Worm (Caenorhabditis elegans) whole organism, L1 larva: Measurements from ENCODE around the gene cri-2.
A peak's percentile ranks its signal among the peaks of the same experiment; 100 is the strongest.

Experiments used
- C16A3.4 ChIP-seq: fragments of 150-350 bp; optimal IDR thresholded peaks from 2 replicates; lab custom pipeline; 2014; ENCODE audit warnings: missing biosample characterization, missing genetic modification characterization
- C34B4.2 ChIP-seq: sonication (generic microtip); optimal IDR thresholded peaks from 2 replicates; lab custom pipeline; 2017; ENCODE audit warnings: mild to moderate bottlenecking, missing genetic modification characterization, missing compliant biosample characterization
- F16B12.6 ChIP-seq: fragments of 150-350 bp; optimal IDR thresholded peaks from 2 replicates; lab custom pipeline; 2014; ENCODE audit warnings: missing biosample characterization, missing genetic modification characterization
- alr-1 ChIP-seq: fragments of 200-800 bp; sonication (Bioruptor generic); optimal IDR thresholded peaks from 2 replicates; lab custom pipeline; 2018; ENCODE audit warnings: borderline replicate concordance, mild to moderate bottlenecking, missing genetic modification characterization, missing compliant biosample characterization
- ama-1 ChIP-seq: fragments of 150-350 bp; optimal IDR thresholded peaks from 2 replicates; lab custom pipeline; 2014
- blmp-1 ChIP-seq: fragments of 150-350 bp; optimal IDR thresholded peaks from 2 replicates; lab custom pipeline; 2014; ENCODE audit warnings: missing biosample characterization, missing genetic modification characterization
- ceh-63 ChIP-seq: fragments of 200-800 bp; sonication (Bioruptor generic); optimal IDR thresholded peaks from 2 replicates; lab custom pipeline; 2018; ENCODE audit warnings: mild to moderate bottlenecking, missing genetic modification characterization, missing compliant biosample characterization
- ceh-90 ChIP-seq: sonication (generic microtip); optimal IDR thresholded peaks from 2 replicates; lab custom pipeline; 2016; ENCODE audit warnings: missing genetic modification characterization, missing compliant biosample characterization
- dpl-1 ChIP-seq, 3 experiments: fragments of 150-350 bp in 2 of 3; sonication (generic microtip) in 1 of 3; optimal IDR thresholded peaks; 2 replicates each; lab custom pipeline; 2014 to 2017; ENCODE audit warnings: missing biosample characterization in 3 of 3, missing genetic modification characterization in 3 of 3, missing genetic modification reagents in 3 of 3
- dsc-1 ChIP-seq: sonication (generic microtip); optimal IDR thresholded peaks from 2 replicates; lab custom pipeline; 2016; ENCODE audit warnings: mild to moderate bottlenecking, missing genetic modification characterization, missing compliant biosample characterization
- efl-1 ChIP-seq, 4 experiments: fragments of 150-350 bp; optimal IDR thresholded peaks in 3 of 4; peaks in 1 of 4; 1 replicate in 1 of 4; 2 replicates in 3 of 4; lab custom pipeline; 2014; ENCODE audit warnings: missing biosample characterization in 2 of 4, missing genetic modification characterization in 2 of 4, missing genetic modification reagents in 2 of 4
- elt-3 ChIP-seq, 6 experiments: fragments of 150-350 bp in 1 of 6; sonication (generic microtip); optimal IDR thresholded peaks; 2 replicates each; lab custom pipeline; 2017 to 2018; ENCODE audit warnings: missing biosample characterization in 6 of 6, missing genetic modification characterization in 6 of 6, inconsistent platforms in 1 of 6
- fkh-4 ChIP-seq: sonication (generic microtip); optimal IDR thresholded peaks from 2 replicates; lab custom pipeline; 2016; ENCODE audit warnings: missing compliant biosample characterization, missing genetic modification characterization, borderline replicate concordance
- fkh-8 ChIP-seq: sonication (generic microtip); optimal IDR thresholded peaks from 2 replicates; lab custom pipeline; 2016; ENCODE audit warnings: mild to moderate bottlenecking, missing genetic modification characterization, missing compliant biosample characterization
- irx-1 ChIP-seq: sonication (generic microtip); optimal IDR thresholded peaks from 2 replicates; lab custom pipeline; 2016; ENCODE audit warnings: missing genetic modification characterization, missing compliant biosample characterization
- isw-1 ChIP-seq: fragments of 200-800 bp; sonication (Bioruptor generic); IDR thresholded peaks from 2 replicates; pipeline ENCODE4 v1.3.6; 2022; ENCODE audit warnings: missing genetic modification characterization, missing compliant biosample characterization
- jun-1 ChIP-seq: fragments of 150-350 bp; optimal IDR thresholded peaks from 2 replicates; lab custom pipeline; 2014; ENCODE audit warnings: missing biosample characterization, missing genetic modification reagents, missing genetic modification characterization
- lin-14 ChIP-seq: fragments of 200-800 bp; sonication (Bioruptor generic); optimal IDR thresholded peaks from 2 replicates; lab custom pipeline; 2018; ENCODE audit warnings: mild to moderate bottlenecking, missing genetic modification characterization, moderate library complexity, missing compliant biosample characterization
- lin-15B ChIP-seq: fragments of 150-350 bp; sonication (generic microtip); optimal IDR thresholded peaks from 3 replicates; lab custom pipeline; 2014; ENCODE audit warnings: missing biosample characterization, missing genetic modification characterization
- lin-35 ChIP-seq, 2 experiments: fragments of 150-350 bp; optimal IDR thresholded peaks; 2 replicates each; lab custom pipeline; 2014; ENCODE audit warnings: missing biosample characterization in 2 of 2, missing genetic modification characterization in 2 of 2, missing genetic modification reagents in 2 of 2
- lir-3 ChIP-seq: sonication (generic microtip); optimal IDR thresholded peaks from 2 replicates; lab custom pipeline; 2016; ENCODE audit warnings: mild to moderate bottlenecking, missing genetic modification characterization, moderate library complexity, missing compliant biosample characterization; ENCODE audit not compliant: poor library complexity
- lsy-2 ChIP-seq, 2 experiments: fragments of 150-350 bp; optimal IDR thresholded peaks; 2 replicates each; lab custom pipeline; 2014; ENCODE audit warnings: missing biosample characterization in 2 of 2, missing genetic modification characterization in 2 of 2
- nhr-11 ChIP-seq: fragments of 150-350 bp; optimal IDR thresholded peaks from 2 replicates; lab custom pipeline; 2014; ENCODE audit warnings: missing biosample characterization, missing genetic modification characterization
- nhr-19 ChIP-seq: fragments of 200-800 bp; sonication (Bioruptor generic); conservative IDR thresholded peaks from 2 replicates; pipeline ENCODE4 v1.3.6; 2022; ENCODE audit warnings: missing genetic modification characterization, missing compliant biosample characterization
- nhr-28 ChIP-seq: fragments of 150-350 bp; optimal IDR thresholded peaks from 2 replicates; lab custom pipeline; 2014; ENCODE audit warnings: missing biosample characterization, missing genetic modification characterization
- nhr-47 ChIP-seq: sonication (generic microtip); optimal IDR thresholded peaks from 2 replicates; lab custom pipeline; 2016; ENCODE audit warnings: mild to moderate bottlenecking, missing genetic modification characterization, moderate library complexity, missing compliant biosample characterization
- nhr-71 ChIP-seq: sonication (generic microtip); optimal IDR thresholded peaks from 2 replicates; lab custom pipeline; 2016; ENCODE audit warnings: mild to moderate bottlenecking, missing genetic modification characterization, moderate library complexity, missing compliant biosample characterization
- pag-3 ChIP-seq: sonication (generic microtip); optimal IDR thresholded peaks from 2 replicates; lab custom pipeline; 2017; ENCODE audit warnings: missing genetic modification characterization, mild to moderate bottlenecking, missing compliant biosample characterization, antibody characterized with exemption, borderline replicate concordance; ENCODE audit not compliant: insufficient read depth
- rnt-1 ChIP-seq: sonication (generic microtip); optimal IDR thresholded peaks from 2 replicates; lab custom pipeline; 2016; ENCODE audit warnings: mild to moderate bottlenecking, missing genetic modification characterization, moderate library complexity, missing compliant biosample characterization
- skn-1 ChIP-seq: fragments of 150-350 bp; optimal IDR thresholded peaks from 2 replicates; lab custom pipeline; 2014; ENCODE audit warnings: missing biosample characterization, missing genetic modification characterization
- snpc-4 ChIP-seq: fragments of 150-350 bp; optimal IDR thresholded peaks from 2 replicates; lab custom pipeline; 2014; ENCODE audit warnings: missing biosample characterization, missing genetic modification characterization
- snu-23 ChIP-seq: sonication (generic microtip); optimal IDR thresholded peaks from 2 replicates; lab custom pipeline; 2016; ENCODE audit warnings: missing genetic modification characterization, missing compliant biosample characterization
- swsn-7 ChIP-seq: sonication (generic microtip); optimal IDR thresholded peaks from 2 replicates; lab custom pipeline; 2016; ENCODE audit warnings: missing genetic modification characterization, missing compliant biosample characterization
- unc-130 ChIP-seq: fragments of 150-350 bp; optimal IDR thresholded peaks from 2 replicates; lab custom pipeline; 2017; ENCODE audit warnings: missing biosample characterization, missing genetic modification characterization, inconsistent platforms
- unc-86 ChIP-seq: sonication (generic microtip); optimal IDR thresholded peaks from 2 replicates; lab custom pipeline; 2016; ENCODE audit warnings: missing genetic modification characterization, missing compliant biosample characterization
- unc-98 ChIP-seq: fragments of 200-800 bp; sonication (Bioruptor generic); IDR thresholded peaks from 2 replicates; pipeline ENCODE4 v1.3.6; 2022; ENCODE audit warnings: missing genetic modification characterization, missing compliant biosample characterization
- xbp-1 ChIP-seq: sonication (generic microtip); optimal IDR thresholded peaks from 2 replicates; lab custom pipeline; 2016; ENCODE audit warnings: missing genetic modification characterization, missing compliant biosample characterization

The cri-2 gene

DNA sequence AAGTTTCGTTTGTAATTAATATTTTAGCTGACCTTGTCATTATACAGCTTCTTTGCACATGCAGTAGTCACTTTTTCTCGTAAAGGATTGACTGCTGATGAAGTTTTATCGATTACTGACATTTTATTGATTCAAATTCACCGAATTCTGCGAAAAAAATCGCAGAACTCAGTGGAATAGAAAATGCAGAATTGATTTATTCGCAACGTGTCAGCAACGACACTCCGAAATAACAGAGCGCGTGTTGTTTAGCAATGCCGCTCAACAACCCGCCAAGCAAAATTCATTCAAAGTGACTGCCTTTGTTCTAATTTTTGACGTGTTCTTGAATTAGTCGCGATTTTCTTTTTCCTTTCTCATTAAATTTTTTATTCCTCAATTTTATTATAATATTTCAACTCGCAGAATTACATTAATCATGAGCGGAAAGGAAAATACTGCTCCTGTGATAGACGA lies 19.5 kb downstream of the cri-2 start, which contains the start of the genes cogc-6 and air-1:
cogc-6 (minus strand) TSS at position 234 of the 456 bp plus-strand sequence.
air-1 (plus strand) TSS at position 406 of the 456 bp plus-strand sequence.
- TF ChIP-seq rnt-1 (tag; lab: Kevin White, UChicago) (peak; percentile 18), nhr-47 (tag; lab: Kevin White, UChicago) (peak; percentile 42), nhr-28 (tag; lab: Kevin White, UChicago) (no peak), dpl-1 (GFP tag; optimal IDR thresholded peaks at IDR 0.05; lab: Kevin White, UChicago) (peak; percentile 52 to 83 (median 77)), blmp-1 (peak; percentile 13), irx-1 (tag; lab: Kevin White, UChicago) (no peak), C16A3.4 (tag; lab: Kevin White, UChicago) (peak; percentile 6), snpc-4 (tag; lab: Kevin White, UChicago) (peak; percentile 41), swsn-7 (tag; lab: Kevin White, UChicago) (peak; percentile 15), nhr-71 (tag; lab: Kevin White, UChicago) (peak; percentile 31), efl-1 (optimal IDR thresholded peaks at IDR 0.05; lab: Kevin White, UChicago) (peak; percentile 37 to 71), efl-1 (GFP tag; optimal IDR thresholded peaks at IDR 0.05 in 1 of 2; lab: Kevin White, UChicago) (peak; percentile 83 to 97), jun-1 (tag; lab: Kevin White, UChicago) (no peak), lin-35 (GFP tag; optimal IDR thresholded peaks at IDR 0.05; lab: Kevin White, UChicago) (peak; percentile 57 to 87), unc-130 (tag; lab: Kevin White, UChicago) (no peak), elt-3 (tag; optimal IDR thresholded peaks at IDR 0.05; lab: Kevin White, UChicago) (no peak), lsy-2 (tag; optimal IDR thresholded peaks at IDR 0.05; lab: Kevin White, UChicago) (peak in 1 of 2 experiments; percentile 52), snu-23 (peak; percentile 35), isw-1 (no peak)

DNA sequence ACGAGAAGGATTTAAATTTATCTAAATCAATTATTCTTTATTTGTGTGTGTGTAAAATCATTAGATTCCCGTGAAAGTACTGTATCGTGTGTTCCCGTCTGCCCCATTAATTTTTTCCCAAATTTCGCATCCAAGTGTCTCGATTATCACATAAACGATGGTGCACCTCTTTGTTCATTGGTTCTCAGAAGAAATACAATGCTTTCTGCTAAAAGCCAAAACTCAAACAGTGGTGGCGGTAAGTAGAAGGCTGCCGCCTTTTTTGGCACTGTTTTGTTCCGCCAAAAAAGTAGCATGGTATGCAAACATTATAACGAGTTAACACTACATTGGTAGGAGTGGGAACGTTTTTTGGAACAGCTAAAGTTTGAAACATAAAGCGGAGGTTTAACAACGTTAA lies 21.8 kb downstream of the cri-2 start:
- no peak for TF ChIP-seq ceh-63 (GFP tag; lab: Kevin White, UChicago)
- TF ChIP-seq pag-3 (tag; lab: Kevin White, UChicago) = no peak
- no peak for TF ChIP-seq lin-15B
- no peak for TF ChIP-seq unc-86
- TF ChIP-seq C34B4.2 (tag; lab: Kevin White, UChicago) = no peak
- TF ChIP-seq xbp-1 = no peak
- no peak for TF ChIP-seq dsc-1
- TF ChIP-seq nhr-19 (GFP tag; lab: Robert Waterston, UW) = no peak
- TF ChIP-seq skn-1 (tag; lab: Kevin White, UChicago) = no peak
- TF ChIP-seq ama-1 (lab: Kevin White, UChicago) = no peak
- TF ChIP-seq unc-98 (GFP tag; lab: Robert Waterston, UW) = no peak
- no peak for TF ChIP-seq F16B12.6 (tag; lab: Kevin White, UChicago)
- no peak for TF ChIP-seq C16A3.4 (tag; lab: Kevin White, UChicago)
- no peak for TF ChIP-seq lin-14
- TF ChIP-seq nhr-11 = no peak
- no peak for TF ChIP-seq fkh-4 (tag; lab: Kevin White, UChicago)

DNA sequence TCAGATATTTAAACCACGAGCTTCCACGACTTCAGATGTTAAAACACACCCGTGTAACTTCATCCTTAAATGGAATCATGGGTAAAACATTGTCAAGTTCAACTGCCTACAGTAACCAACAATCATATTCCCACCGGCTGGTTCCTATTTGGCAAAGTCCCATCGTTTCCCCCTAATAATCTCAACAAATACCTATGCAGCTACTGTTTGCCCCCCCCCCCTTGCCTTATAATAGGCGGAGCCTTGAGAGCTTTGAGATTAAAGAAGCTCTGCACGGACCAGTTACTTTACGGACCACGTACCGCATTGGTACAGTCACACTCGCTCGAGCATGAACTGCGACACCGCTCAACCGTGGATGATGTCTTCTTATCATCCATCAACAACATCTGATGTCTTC lies 23.0 kb downstream of the cri-2 start, which contains the start of gene pax-1:
pax-1 (plus strand) TSS at position 301 of the 400 bp plus-strand sequence.
- TF ChIP-seq efl-1 (optimal IDR thresholded peaks at IDR 0.05; lab: Kevin White, UChicago) (no peak), efl-1 (GFP tag; optimal IDR thresholded peaks at IDR 0.05 in 1 of 2; lab: Kevin White, UChicago) (peak in 1 of 2 experiments; percentile 36), nhr-47 (tag; lab: Kevin White, UChicago) (no peak), irx-1 (tag; lab: Kevin White, UChicago) (no peak)

DNA sequence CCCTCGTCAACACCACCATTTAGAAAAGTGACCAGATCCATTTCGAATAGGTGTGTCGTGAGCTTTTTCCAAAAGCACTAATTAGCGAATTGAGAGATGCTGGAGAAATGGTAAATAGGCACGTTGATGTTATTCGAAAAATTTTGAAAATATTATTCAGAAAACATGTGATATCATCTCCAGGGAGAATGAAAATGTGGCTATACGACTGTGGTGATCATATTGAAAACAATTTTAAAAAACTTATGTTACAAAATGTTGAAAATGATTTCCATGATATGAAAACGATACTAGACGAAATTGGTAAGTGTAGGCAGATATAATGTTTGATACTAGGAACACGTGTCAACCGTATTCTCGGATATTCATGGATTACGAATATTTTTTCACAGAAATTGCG lies 25.2 kb downstream of the cri-2 start, which contains the start of gene K07C11.10:
K07C11.10 (minus strand) TSS at position 101 of the 400 bp plus-strand sequence.
- TF ChIP-seq lir-3 (tag; lab: Kevin White, UChicago) (no peak), ceh-90 (tag; lab: Kevin White, UChicago) (no peak), alr-1 (tag; lab: Kevin White, UChicago) (no peak), fkh-8 (peak; percentile 43)
